Worm (Caenorhabditis elegans) whole organism, L1 larva: ENCODE results near the gene dhgd-1.

Source experiments
- C04F5.9 ChIP-seq: sonication (generic microtip); optimal IDR thresholded peaks from 2 replicates; lab custom pipeline; 2016; ENCODE audit warnings: missing genetic modification characterization, missing compliant biosample characterization
- F16B12.6 ChIP-seq: fragments of 150-350 bp; optimal IDR thresholded peaks from 2 replicates; lab custom pipeline; 2014; ENCODE audit warnings: missing biosample characterization, missing genetic modification characterization
- Y116A8C.19 ChIP-seq: sonication (generic microtip); optimal IDR thresholded peaks from 2 replicates; lab custom pipeline; 2016; ENCODE audit warnings: missing compliant biosample characterization, missing genetic modification characterization, borderline replicate concordance
- alr-1 ChIP-seq: fragments of 200-800 bp; sonication (Bioruptor generic); optimal IDR thresholded peaks from 2 replicates; lab custom pipeline; 2018; ENCODE audit warnings: borderline replicate concordance, mild to moderate bottlenecking, missing genetic modification characterization, missing compliant biosample characterization
- blmp-1 ChIP-seq: fragments of 150-350 bp; optimal IDR thresholded peaks from 2 replicates; lab custom pipeline; 2014; ENCODE audit warnings: missing biosample characterization, missing genetic modification characterization
- ceh-63 ChIP-seq: fragments of 200-800 bp; sonication (Bioruptor generic); optimal IDR thresholded peaks from 2 replicates; lab custom pipeline; 2018; ENCODE audit warnings: mild to moderate bottlenecking, missing genetic modification characterization, missing compliant biosample characterization
- ceh-82 ChIP-seq, 3 experiments: fragments of 150-350 bp in 1 of 3; sonication (generic microtip) in 2 of 3; optimal IDR thresholded peaks; 2 replicates each; lab custom pipeline; 2014 to 2017; ENCODE audit warnings: missing biosample characterization in 3 of 3, missing genetic modification characterization in 3 of 3
- ceh-90 ChIP-seq: sonication (generic microtip); optimal IDR thresholded peaks from 2 replicates; lab custom pipeline; 2016; ENCODE audit warnings: missing genetic modification characterization, missing compliant biosample characterization
- dpl-1 ChIP-seq, 3 experiments: fragments of 150-350 bp in 2 of 3; sonication (generic microtip) in 1 of 3; optimal IDR thresholded peaks; 2 replicates each; lab custom pipeline; 2014 to 2017; ENCODE audit warnings: missing biosample characterization in 3 of 3, missing genetic modification characterization in 3 of 3, missing genetic modification reagents in 3 of 3
- dsc-1 ChIP-seq: sonication (generic microtip); optimal IDR thresholded peaks from 2 replicates; lab custom pipeline; 2016; ENCODE audit warnings: mild to moderate bottlenecking, missing genetic modification characterization, missing compliant biosample characterization
- efl-1 ChIP-seq, 4 experiments: fragments of 150-350 bp; optimal IDR thresholded peaks in 3 of 4; peaks in 1 of 4; 1 replicate in 1 of 4; 2 replicates in 3 of 4; lab custom pipeline; 2014; ENCODE audit warnings: missing biosample characterization in 2 of 4, missing genetic modification characterization in 2 of 4, missing genetic modification reagents in 2 of 4
- egl-13 ChIP-seq: sonication (generic microtip); optimal IDR thresholded peaks from 2 replicates; lab custom pipeline; 2016; ENCODE audit warnings: missing genotype, missing genetic modification reagents, missing genetic modification characterization, missing compliant biosample characterization
- ets-5 ChIP-seq: fragments of 200-800 bp; sonication (Bioruptor generic); IDR thresholded peaks from 2 replicates; pipeline ENCODE4 v1.3.6; 2022; ENCODE audit warnings: missing genetic modification characterization, missing compliant biosample characterization
- fkh-10 ChIP-seq: sonication (generic microtip); optimal IDR thresholded peaks from 2 replicates; lab custom pipeline; 2017; ENCODE audit warnings: missing biosample characterization, missing genetic modification reagents, missing genetic modification characterization
- fos-1 ChIP-seq: fragments of 150-350 bp; optimal IDR thresholded peaks from 2 replicates; lab custom pipeline; 2014; ENCODE audit warnings: missing biosample characterization, missing genetic modification characterization
- grh-1 ChIP-seq: fragments of 200-800 bp; sonication (Bioruptor generic); IDR thresholded peaks from 2 replicates; pipeline ENCODE4 v1.3.6; 2022; ENCODE audit warnings: missing genetic modification reagents, missing genetic modification characterization, missing compliant biosample characterization
- hlh-17 ChIP-seq: fragments of 200-800 bp; sonication (Bioruptor generic); optimal IDR thresholded peaks from 2 replicates; lab custom pipeline; 2018; ENCODE audit warnings: missing genetic modification characterization, mild to moderate bottlenecking, missing compliant biosample characterization, moderate library complexity, borderline replicate concordance
- hlh-4 ChIP-seq: sonication (generic microtip); optimal IDR thresholded peaks from 2 replicates; lab custom pipeline; 2016; ENCODE audit warnings: mild to moderate bottlenecking, missing genetic modification characterization, missing compliant biosample characterization
- isw-1 ChIP-seq: fragments of 200-800 bp; sonication (Bioruptor generic); IDR thresholded peaks from 2 replicates; pipeline ENCODE4 v1.3.6; 2022; ENCODE audit warnings: missing genetic modification characterization, missing compliant biosample characterization
- lin-14 ChIP-seq: fragments of 200-800 bp; sonication (Bioruptor generic); optimal IDR thresholded peaks from 2 replicates; lab custom pipeline; 2018; ENCODE audit warnings: mild to moderate bottlenecking, missing genetic modification characterization, moderate library complexity, missing compliant biosample characterization
- lin-15B ChIP-seq: fragments of 150-350 bp; sonication (generic microtip); optimal IDR thresholded peaks from 3 replicates; lab custom pipeline; 2014; ENCODE audit warnings: missing biosample characterization, missing genetic modification characterization
- lin-35 ChIP-seq, 2 experiments: fragments of 150-350 bp; optimal IDR thresholded peaks; 2 replicates each; lab custom pipeline; 2014; ENCODE audit warnings: missing biosample characterization in 2 of 2, missing genetic modification characterization in 2 of 2, missing genetic modification reagents in 2 of 2
- lsy-2 ChIP-seq, 2 experiments: fragments of 150-350 bp; optimal IDR thresholded peaks; 2 replicates each; lab custom pipeline; 2014; ENCODE audit warnings: missing biosample characterization in 2 of 2, missing genetic modification characterization in 2 of 2
- mdl-1 ChIP-seq, 2 experiments: fragments of 150-350 bp; optimal IDR thresholded peaks; 2 replicates each; lab custom pipeline; 2014 to 2017; ENCODE audit warnings: missing biosample characterization in 2 of 2, missing genetic modification characterization in 2 of 2, inconsistent platforms in 1 of 2
- mep-1 ChIP-seq: fragments of 150-350 bp; optimal IDR thresholded peaks from 2 replicates; lab custom pipeline; 2014; ENCODE audit warnings: missing biosample characterization, missing genetic modification characterization
- nhr-12 ChIP-seq: sonication (generic microtip); optimal IDR thresholded peaks from 2 replicates; lab custom pipeline; 2017; ENCODE audit warnings: missing biosample characterization, missing genetic modification characterization
- nhr-20 ChIP-seq: sonication (generic microtip); optimal IDR thresholded peaks from 2 replicates; lab custom pipeline; 2016; ENCODE audit warnings: mild to moderate bottlenecking, missing genetic modification characterization, missing compliant biosample characterization
- nhr-47 ChIP-seq: sonication (generic microtip); optimal IDR thresholded peaks from 2 replicates; lab custom pipeline; 2016; ENCODE audit warnings: mild to moderate bottlenecking, missing genetic modification characterization, moderate library complexity, missing compliant biosample characterization
- nhr-71 ChIP-seq: sonication (generic microtip); optimal IDR thresholded peaks from 2 replicates; lab custom pipeline; 2016; ENCODE audit warnings: mild to moderate bottlenecking, missing genetic modification characterization, moderate library complexity, missing compliant biosample characterization
- nhr-85 ChIP-seq: sonication (generic microtip); peaks from one replicate; lab custom pipeline; 2016; ENCODE audit warnings: missing genetic modification characterization, inconsistent platforms, missing compliant biosample characterization
- pqm-1 ChIP-seq: sonication (generic microtip); optimal IDR thresholded peaks from 3 replicates; lab custom pipeline; 2017; ENCODE audit warnings: missing biosample characterization, missing genetic modification characterization
- rnt-1 ChIP-seq: sonication (generic microtip); optimal IDR thresholded peaks from 2 replicates; lab custom pipeline; 2016; ENCODE audit warnings: mild to moderate bottlenecking, missing genetic modification characterization, moderate library complexity, missing compliant biosample characterization
- skn-1 ChIP-seq: fragments of 150-350 bp; optimal IDR thresholded peaks from 2 replicates; lab custom pipeline; 2014; ENCODE audit warnings: missing biosample characterization, missing genetic modification characterization
- snpc-4 ChIP-seq: fragments of 150-350 bp; optimal IDR thresholded peaks from 2 replicates; lab custom pipeline; 2014; ENCODE audit warnings: missing biosample characterization, missing genetic modification characterization
- snu-23 ChIP-seq: sonication (generic microtip); optimal IDR thresholded peaks from 2 replicates; lab custom pipeline; 2016; ENCODE audit warnings: missing genetic modification characterization, missing compliant biosample characterization
- sptf-1 ChIP-seq: fragments of 150-350 bp; optimal IDR thresholded peaks from 2 replicates; lab custom pipeline; 2014; ENCODE audit warnings: missing biosample characterization, missing genetic modification characterization
- sup-37 ChIP-seq: fragments of 200-800 bp; sonication (Bioruptor generic); optimal IDR thresholded peaks from 2 replicates; lab custom pipeline; 2018; ENCODE audit warnings: mild to moderate bottlenecking, missing genetic modification characterization, missing compliant biosample characterization
- swsn-7 ChIP-seq: sonication (generic microtip); optimal IDR thresholded peaks from 2 replicates; lab custom pipeline; 2016; ENCODE audit warnings: missing genetic modification characterization, missing compliant biosample characterization
- tbx-2 ChIP-seq: sonication (generic microtip); optimal IDR thresholded peaks from 2 replicates; lab custom pipeline; 2016; ENCODE audit warnings: missing genetic modification characterization, missing compliant biosample characterization
- unc-62 ChIP-seq: fragments of 150-350 bp; optimal IDR thresholded peaks from 2 replicates; lab custom pipeline; 2014; ENCODE audit warnings: missing biosample characterization, missing genetic modification reagents, missing genetic modification characterization
- xbp-1 ChIP-seq: sonication (generic microtip); optimal IDR thresholded peaks from 2 replicates; lab custom pipeline; 2016; ENCODE audit warnings: missing genetic modification characterization, missing compliant biosample characterization
- ztf-11 ChIP-seq, 2 experiments: sonication (generic microtip); optimal IDR thresholded peaks; 2 replicates each; lab custom pipeline; 2016 to 2017; ENCODE audit warnings: missing genetic modification characterization in 2 of 2, missing biosample characterization in 1 of 2, missing compliant biosample characterization in 1 of 2

The dhgd-1 gene

ce11 chrII:11544714-11545113 lies 7.2 kb downstream of the dhgd-1 start, which contains the start of gene F54D5.9:
Gene F54D5.9, minus strand, starts transcription at chrII:11544828.
- TF ChIP-seq C04F5.9 (tag; lab: Kevin White, UChicago) (no peak), alr-1 (no peak), nhr-47 (tag; lab: Kevin White, UChicago) (no peak), egl-13 (tag; lab: Kevin White, UChicago) (no peak), nhr-85 (no peak), ztf-11 (tag; optimal IDR thresholded peaks at IDR 0.05; lab: Kevin White, UChicago) (no peak), lin-15B (tag; lab: Kevin White, UChicago) (no peak), isw-1 (GFP tag; lab: Robert Waterston, UW) (no peak), F16B12.6 (tag; lab: Kevin White, UChicago) (no peak), lin-14 (GFP tag; lab: Kevin White, UChicago) (no peak), fos-1 (tag; lab: Kevin White, UChicago) (no peak), hlh-17 (GFP tag; lab: Kevin White, UChicago) (no peak), ets-5 (GFP tag; lab: Robert Waterston, UW) (no peak), sptf-1 (tag; lab: Kevin White, UChicago) (no peak), dsc-1 (tag; lab: Kevin White, UChicago) (no peak)

- no peak for TF ChIP-seq xbp-1 (tag; lab: Kevin White, UChicago)
- no peak for TF ChIP-seq snpc-4 (tag; lab: Kevin White, UChicago)
- no peak for TF ChIP-seq nhr-71 (tag; lab: Kevin White, UChicago)
- TF ChIP-seq Y116A8C.19 (tag; lab: Kevin White, UChicago), result no peak
- no peak for TF ChIP-seq unc-62 (GFP tag; lab: Kevin White, UChicago)
- no peak for TF ChIP-seq ceh-63
- TF ChIP-seq sup-37 (GFP tag; lab: Kevin White, UChicago), result no peak
- TF ChIP-seq nhr-12, result no peak
- no peak for TF ChIP-seq hlh-4 (tag; lab: Kevin White, UChicago)
- no peak for TF ChIP-seq grh-1 (GFP tag; lab: Robert Waterston, UW)
- no peak for TF ChIP-seq lin-14 (GFP tag; lab: Kevin White, UChicago)
- TF ChIP-seq efl-1 (optimal IDR thresholded peaks at IDR 0.05; lab: Kevin White, UChicago), result no peak
- no peak for TF ChIP-seq efl-1 (GFP tag; optimal IDR thresholded peaks at IDR 0.05 in 1 of 2; lab: Kevin White, UChicago)
- no peak for TF ChIP-seq mdl-1 (tag; optimal IDR thresholded peaks at IDR 0.05; lab: Kevin White, UChicago)
- TF ChIP-seq pqm-1 (tag; lab: Kevin White, UChicago), result no peak
- TF ChIP-seq, all 84 proteins: peak for 0
These were observed 8.9 kb downstream of the dhgd-1 start for ce11 chrII:11542958-11543357.

ce11 chrII:11542385-11542784 lies 9.5 kb downstream of the dhgd-1 start, which contains the start of gene gtf-2E2:
Gene gtf-2E2, minus strand, starts transcription at chrII:11542495.
- peak; percentile 40 for TF ChIP-seq snu-23 (GFP tag; lab: Kevin White, UChicago)
- peak; percentile 63 for TF ChIP-seq rnt-1 (tag; lab: Kevin White, UChicago)
- peak in 1 of 3 experiments; percentile 24 for TF ChIP-seq dpl-1 (GFP tag; optimal IDR thresholded peaks at IDR 0.05; lab: Kevin White, UChicago)
- peak; percentile 69 for TF ChIP-seq mep-1 (tag; lab: Kevin White, UChicago)
- no peak for TF ChIP-seq hlh-4 (tag; lab: Kevin White, UChicago)
- peak in 1 of 3 experiments; percentile 35 for TF ChIP-seq ceh-82 (tag; optimal IDR thresholded peaks at IDR 0.05; lab: Kevin White, UChicago)
- TF ChIP-seq tbx-2 (tag; lab: Kevin White, UChicago), result no peak
- peak; percentile 46 for TF ChIP-seq lin-14 (GFP tag; lab: Kevin White, UChicago)
- TF ChIP-seq efl-1 (optimal IDR thresholded peaks at IDR 0.05; lab: Kevin White, UChicago), result peak; percentile 15 to 36
- TF ChIP-seq efl-1 (GFP tag; optimal IDR thresholded peaks at IDR 0.05 in 1 of 2; lab: Kevin White, UChicago), result peak in 1 of 2 experiments; percentile 29
- TF ChIP-seq ceh-90 (tag; lab: Kevin White, UChicago), result peak; percentile 22
- peak; percentile 25 for TF ChIP-seq nhr-71 (tag; lab: Kevin White, UChicago)
- peak; percentile 4 for TF ChIP-seq swsn-7
- peak; percentile 18 for TF ChIP-seq skn-1 (tag; lab: Kevin White, UChicago)
- TF ChIP-seq nhr-20 (tag; lab: Kevin White, UChicago), result peak; percentile 9
- TF ChIP-seq fkh-10 (GFP tag; lab: Kevin White, UChicago), result no peak
- TF ChIP-seq lin-35 (GFP tag; optimal IDR thresholded peaks at IDR 0.05; lab: Kevin White, UChicago), result peak; percentile 3 to 28
- TF ChIP-seq lsy-2 (tag; optimal IDR thresholded peaks at IDR 0.05; lab: Kevin White, UChicago), result peak in 1 of 2 experiments; percentile 46
- peak; percentile 91 for TF ChIP-seq blmp-1
- no peak for TF ChIP-seq unc-62 (GFP tag; lab: Kevin White, UChicago)
